Worm (Caenorhabditis elegans) whole organism, L4/young adult: ENCODE results near the gene cnt-2.

Experiments
- dao-5 ChIP-seq: sonication (generic microtip); optimal IDR thresholded peaks from 2 replicates; lab custom pipeline; 2016; ENCODE audit warnings: missing genotype, missing genetic modification characterization, moderate library complexity, missing compliant biosample characterization
- him-1 ChIP-seq: sonication (generic microtip); optimal IDR thresholded peaks from 2 replicates; lab custom pipeline; 2016; ENCODE audit warnings: missing genotype, missing genetic modification reagents, missing genetic modification characterization, missing compliant biosample characterization

DNA sequence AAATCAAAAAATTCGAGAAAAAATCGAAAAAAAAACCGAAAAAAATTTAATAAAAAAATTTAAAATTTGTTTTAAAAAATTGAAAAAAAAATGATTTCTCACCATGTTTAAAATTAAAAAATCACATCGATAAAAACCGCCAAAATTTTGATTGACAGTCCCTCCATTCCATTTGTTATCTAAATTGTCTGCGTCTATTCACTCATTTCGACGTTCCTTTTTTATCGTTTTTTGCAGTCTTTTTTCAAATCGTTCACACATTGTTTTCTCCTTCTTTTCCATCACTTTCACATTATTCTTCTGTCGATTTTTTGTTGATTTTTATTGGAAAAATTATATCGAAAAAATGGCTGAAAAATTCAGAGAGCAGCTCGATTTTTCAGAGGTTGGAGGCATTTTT, 1.3 kb downstream of the cnt-2 start:
- TF ChIP-seq him-1 (tag; lab: Kevin White, UChicago) = no peak
- TF ChIP-seq dao-5 (tag; lab: Kevin White, UChicago) = no peak
